Worm (Caenorhabditis elegans) whole organism, late embryonic: ENCODE results near the gene C06B3.16.

Source experiments
- ceh-45 ChIP-seq: fragments of 200-800 bp; sonication (Bioruptor generic); IDR thresholded peaks from 2 replicates; pipeline ENCODE4 v1.3.6; 2022; ENCODE audit warnings: missing genetic modification reagents, missing genetic modification characterization, missing compliant biosample characterization
- ceh-6 ChIP-seq: fragments of 200-800 bp; sonication (Bioruptor generic); optimal IDR thresholded peaks from 2 replicates; lab custom pipeline; 2018; ENCODE audit warnings: mild to moderate bottlenecking, missing genetic modification characterization, missing compliant biosample characterization
- nhr-11 ChIP-seq: fragments of 150-350 bp; optimal IDR thresholded peaks from 2 replicates; lab custom pipeline; 2014; ENCODE audit warnings: missing biosample characterization, missing genetic modification characterization
- odd-2 ChIP-seq: sonication (generic microtip); optimal IDR thresholded peaks from 2 replicates; lab custom pipeline; 2017; ENCODE audit warnings: antibody characterized with exemption, mild to moderate bottlenecking, missing genetic modification characterization, missing compliant biosample characterization
- pag-3 ChIP-seq: sonication (generic microtip); optimal IDR thresholded peaks from 2 replicates; lab custom pipeline; 2016; ENCODE audit warnings: missing compliant biosample characterization, missing genetic modification characterization, borderline replicate concordance
- tbx-2 ChIP-seq: sonication (generic microtip); optimal IDR thresholded peaks from 2 replicates; lab custom pipeline; 2016; ENCODE audit warnings: missing genetic modification characterization, missing compliant biosample characterization

- TF ChIP-seq odd-2 (tag; lab: Kevin White, UChicago) (no peak), nhr-11 (tag; lab: Kevin White, UChicago) (no peak), ceh-45 (GFP tag; lab: Robert Waterston, UW) (no peak), tbx-2 (tag; lab: Kevin White, UChicago) (no peak), ceh-6 (GFP tag; lab: Kevin White, UChicago) (no peak), pag-3 (tag; lab: Kevin White, UChicago) (no peak)
These were observed 18.4 kb downstream of the C06B3.16 start, which contains the start of gene R10D12.7 for ce11 chrV:13949752-13950151.
